Worm (Caenorhabditis elegans) whole organism, midembryonic: Measurements from ENCODE around the gene osta-1.

Experiments used
- T22C8.4 ChIP-seq: fragments of 200-800 bp; sonication (Bioruptor generic); IDR thresholded peaks from 2 replicates; pipeline ENCODE4 v1.3.6; 2022; ENCODE audit warnings: missing genetic modification characterization, missing compliant biosample characterization
- cog-1 ChIP-seq: sonication (generic microtip); optimal IDR thresholded peaks from 2 replicates; lab custom pipeline; 2016; ENCODE audit warnings: missing genetic modification characterization, missing compliant biosample characterization
- flt-1 ChIP-seq: fragments of 200-800 bp; sonication (Bioruptor generic); IDR thresholded peaks from 2 replicates; pipeline ENCODE4 v1.3.6; 2022; ENCODE audit warnings: missing genetic modification characterization, missing compliant biosample characterization
- klf-2 ChIP-seq: fragments of 200-800 bp; sonication (Bioruptor generic); conservative IDR thresholded peaks from 2 replicates; pipeline ENCODE4 v1.3.6; 2022; ENCODE audit warnings: missing genetic modification reagents, missing genetic modification characterization, missing compliant biosample characterization
- med-1 ChIP-seq: sonication (generic microtip); optimal IDR thresholded peaks from 2 replicates; lab custom pipeline; 2017; ENCODE audit warnings: missing genetic modification characterization, mild to moderate bottlenecking, missing compliant biosample characterization, antibody characterized with exemption, missing genetic modification reagents; ENCODE audit not compliant: insufficient read depth
- ref-1 ChIP-seq: fragments of 200-800 bp; sonication (Bioruptor generic); conservative IDR thresholded peaks from 2 replicates; pipeline ENCODE4 v1.3.6; 2022; ENCODE audit warnings: missing genetic modification reagents, missing genetic modification characterization, missing compliant biosample characterization
- tab-1 ChIP-seq: fragments of 200-800 bp; sonication (Bioruptor generic); IDR thresholded peaks from 2 replicates; pipeline ENCODE4 v1.3.6; 2022; ENCODE audit warnings: missing genetic modification characterization, missing compliant biosample characterization
- ztf-23 ChIP-seq: fragments of 200-800 bp; sonication (Bioruptor generic); IDR thresholded peaks from 2 replicates; pipeline ENCODE4 v1.3.6; 2022; ENCODE audit warnings: missing genetic modification reagents, missing genetic modification characterization, missing compliant biosample characterization
- ztf-29 ChIP-seq: fragments of 200-800 bp; sonication (Bioruptor generic); IDR thresholded peaks from 2 replicates; pipeline ENCODE4 v1.3.6; 2022; ENCODE audit warnings: missing genetic modification reagents, missing genetic modification characterization, missing compliant biosample characterization

Gene osta-1

DNA sequence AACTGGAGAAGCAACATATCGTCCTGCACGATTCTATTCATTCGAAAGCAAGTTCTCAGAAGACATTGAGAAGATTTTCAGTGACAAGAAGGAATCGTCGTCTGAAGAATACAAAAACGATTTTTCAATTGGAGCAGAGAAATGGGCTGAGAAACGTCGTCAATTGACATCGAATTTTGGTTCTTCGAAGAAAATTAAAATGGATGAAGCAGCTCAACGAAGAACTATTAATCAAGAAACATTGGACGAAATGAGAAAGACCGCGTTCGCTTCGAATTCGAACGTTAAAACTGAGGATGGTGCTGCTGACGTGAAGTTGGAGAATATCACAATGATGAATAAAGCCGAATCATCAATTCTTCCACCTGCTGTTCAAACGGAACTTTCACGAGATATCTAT, 39.7 kb downstream of the osta-1 start, which contains the start of gene rpt-4:
Gene rpt-4 (minus strand): TSS at position 101 of the 400 bp plus-strand sequence.
- TF ChIP-seq tab-1 (GFP tag; lab: Robert Waterston, UW) (no peak), T22C8.4 (GFP tag; lab: Robert Waterston, UW) (no peak), flt-1 (no peak), ref-1 (GFP tag; lab: Robert Waterston, UW) (no peak), ztf-29 (GFP tag; lab: Robert Waterston, UW) (no peak), cog-1 (tag; lab: Kevin White, UChicago) (no peak), med-1 (no peak), klf-2 (GFP tag; lab: Robert Waterston, UW) (no peak), ztf-23 (GFP tag; lab: Robert Waterston, UW) (no peak)

DNA sequence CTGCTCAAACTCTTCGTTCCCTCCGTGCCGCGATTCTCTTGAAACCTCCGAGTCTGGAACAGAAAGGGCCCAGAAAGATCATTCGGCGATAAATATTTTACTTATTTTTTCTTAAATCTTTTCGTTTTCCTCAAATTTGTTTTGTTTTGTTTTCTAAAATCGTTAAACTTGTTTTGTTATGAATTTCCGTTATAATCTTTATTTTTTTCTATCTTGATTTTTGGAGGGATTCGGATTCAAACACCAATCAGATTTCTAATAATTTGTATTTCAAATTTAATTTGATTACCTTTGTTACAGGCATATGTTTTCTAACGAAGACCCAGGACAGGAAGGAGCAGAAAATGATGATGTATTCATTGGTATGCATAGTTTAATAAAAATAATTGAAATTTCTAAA, 40.8 kb downstream of the osta-1 start, which contains the start of gene C23H3.5:
Gene C23H3.5 (plus strand): TSS at position 301 of the 400 bp plus-strand sequence.
- no peak for TF ChIP-seq klf-2 (GFP tag; lab: Robert Waterston, UW)
- no peak for TF ChIP-seq T22C8.4 (GFP tag; lab: Robert Waterston, UW)
- TF ChIP-seq med-1: no peak
- no peak for TF ChIP-seq tab-1 (GFP tag; lab: Robert Waterston, UW)
- no peak for TF ChIP-seq ztf-23 (GFP tag; lab: Robert Waterston, UW)
- TF ChIP-seq ref-1 (GFP tag; lab: Robert Waterston, UW): no peak
- no peak for TF ChIP-seq flt-1
- TF ChIP-seq ztf-29 (GFP tag; lab: Robert Waterston, UW): no peak
- no peak for TF ChIP-seq cog-1 (tag; lab: Kevin White, UChicago)

DNA sequence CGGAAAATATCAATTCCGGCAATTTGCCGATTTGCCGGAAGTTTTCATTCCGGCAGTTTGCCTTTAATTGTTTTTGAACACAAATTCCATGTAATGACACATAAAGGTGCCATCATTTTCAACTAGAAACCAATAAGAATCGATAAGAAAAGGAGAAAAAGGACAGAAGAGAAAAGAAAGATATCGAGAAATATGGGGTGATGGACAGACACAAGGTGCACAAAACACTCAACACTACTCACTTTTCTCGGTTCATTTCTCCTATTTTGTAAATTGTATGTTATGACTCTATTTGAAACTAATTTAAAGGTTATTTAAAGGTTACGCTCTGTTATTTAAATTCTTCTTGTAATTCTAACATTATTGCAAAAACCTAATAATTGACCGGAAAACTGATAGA, 44.4 kb downstream of the osta-1 start:
- no peak for TF ChIP-seq flt-1
- TF ChIP-seq T22C8.4 (GFP tag; lab: Robert Waterston, UW): no peak
- TF ChIP-seq ref-1 (GFP tag; lab: Robert Waterston, UW): no peak

DNA sequence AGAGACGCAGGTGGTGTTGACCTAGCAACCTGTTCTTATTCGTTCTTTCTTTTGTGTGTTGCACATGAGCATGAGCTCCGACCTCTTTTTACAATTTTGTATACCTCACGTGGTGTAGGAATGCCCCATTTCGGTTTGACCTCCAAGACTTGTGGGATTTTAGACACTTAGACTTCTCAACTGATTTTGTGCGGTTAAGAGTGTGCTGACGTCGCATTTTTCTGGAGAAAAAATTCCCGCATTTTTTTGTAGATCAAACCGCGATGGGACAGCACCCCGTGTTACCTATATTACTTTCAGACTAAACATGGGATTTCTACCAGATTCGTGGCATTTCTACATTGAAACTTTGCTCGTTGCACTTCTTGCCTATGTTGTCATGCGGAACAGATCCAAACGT, 44.9 kb downstream of the osta-1 start, which contains the start of gene sptl-1:
Gene sptl-1 (plus strand): TSS at position 301 of the 400 bp plus-strand sequence.
- no peak for TF ChIP-seq ztf-23 (GFP tag; lab: Robert Waterston, UW)
- TF ChIP-seq ref-1 (GFP tag; lab: Robert Waterston, UW): no peak
- TF ChIP-seq med-1: no peak
- no peak for TF ChIP-seq klf-2 (GFP tag; lab: Robert Waterston, UW)
- no peak for TF ChIP-seq cog-1 (tag; lab: Kevin White, UChicago)
- TF ChIP-seq T22C8.4 (GFP tag; lab: Robert Waterston, UW): no peak
- TF ChIP-seq tab-1 (GFP tag; lab: Robert Waterston, UW): no peak

DNA sequence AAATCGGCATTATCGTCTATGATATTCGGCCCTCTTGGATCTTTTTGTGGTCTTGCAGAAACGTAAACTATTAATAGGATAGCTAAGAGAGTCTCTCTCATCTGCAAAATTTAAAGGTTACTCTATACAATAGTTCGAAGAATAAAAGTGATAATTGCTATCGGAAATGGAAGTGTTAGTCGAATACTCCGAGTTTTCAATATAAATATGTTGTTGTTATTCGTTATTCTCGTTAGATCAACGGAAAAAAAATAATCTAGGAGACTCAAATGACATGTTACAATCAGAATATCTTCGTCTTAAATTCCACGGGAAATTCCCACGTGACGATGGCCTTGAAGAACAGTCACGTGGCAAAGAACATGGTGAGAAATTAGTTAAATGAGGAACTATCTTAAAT, 48.7 kb downstream of the osta-1 start, which contains the start of gene tre-5:
Gene tre-5 (minus strand): TSS at position 101 of the 400 bp plus-strand sequence.
- TF ChIP-seq T22C8.4 (GFP tag; lab: Robert Waterston, UW) (no peak), cog-1 (tag; lab: Kevin White, UChicago) (no peak), ztf-29 (GFP tag; lab: Robert Waterston, UW) (no peak), klf-2 (GFP tag; lab: Robert Waterston, UW) (no peak), ztf-23 (GFP tag; lab: Robert Waterston, UW) (no peak), flt-1 (no peak), med-1 (no peak), ref-1 (GFP tag; lab: Robert Waterston, UW) (no peak), tab-1 (GFP tag; lab: Robert Waterston, UW) (no peak)

DNA sequence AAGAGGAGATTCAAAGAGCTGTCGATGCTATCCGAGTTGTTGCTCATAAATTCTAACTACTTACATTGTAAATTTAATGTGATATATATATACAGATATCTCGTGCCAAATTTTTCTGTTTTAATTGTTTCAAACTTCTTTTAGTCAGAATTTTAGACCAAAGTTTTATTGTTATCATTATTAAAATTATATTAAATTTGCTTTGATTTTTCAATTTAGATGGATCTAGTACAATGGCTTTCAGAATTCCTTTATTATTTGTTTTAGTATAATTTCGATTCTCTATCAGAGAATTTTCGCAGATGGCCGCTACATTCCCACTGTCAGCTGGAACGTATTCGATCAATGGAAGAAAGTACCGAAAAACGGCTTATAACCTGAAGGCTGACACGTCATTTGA, 50.9 kb downstream of the osta-1 start, which contains the start of gene ascc-1:
Gene ascc-1 (plus strand): TSS at position 301 of the 400 bp plus-strand sequence.
- TF ChIP-seq klf-2 (GFP tag; lab: Robert Waterston, UW) (no peak), flt-1 (no peak), cog-1 (tag; lab: Kevin White, UChicago) (no peak), med-1 (no peak), tab-1 (GFP tag; lab: Robert Waterston, UW) (no peak), ztf-29 (GFP tag; lab: Robert Waterston, UW) (no peak), T22C8.4 (GFP tag; lab: Robert Waterston, UW) (no peak), ref-1 (GFP tag; lab: Robert Waterston, UW) (no peak), ztf-23 (GFP tag; lab: Robert Waterston, UW) (no peak)

DNA sequence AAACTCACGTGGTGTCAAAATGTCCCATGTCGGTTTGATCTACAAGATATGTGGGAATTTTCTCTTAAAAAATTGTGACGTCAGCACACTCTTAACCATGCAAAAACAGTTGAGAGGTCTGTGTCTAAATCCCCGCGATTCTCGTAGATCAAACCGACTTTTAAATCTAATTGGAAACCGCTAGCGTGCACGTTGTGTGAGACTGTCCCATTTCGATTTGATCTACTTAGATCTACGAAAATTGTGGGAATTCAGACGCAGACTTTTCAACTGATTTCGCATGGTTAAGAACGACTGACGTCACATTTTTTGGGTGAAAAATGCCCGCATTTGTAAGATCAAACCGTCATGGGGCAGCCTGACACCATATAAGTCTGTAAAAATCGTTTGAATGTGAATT, 51.4 kb downstream of the osta-1 start:
- no peak for TF ChIP-seq klf-2 (GFP tag; lab: Robert Waterston, UW)
- no peak for TF ChIP-seq cog-1 (tag; lab: Kevin White, UChicago)
- no peak for TF ChIP-seq flt-1
- TF ChIP-seq tab-1 (GFP tag; lab: Robert Waterston, UW): no peak
- no peak for TF ChIP-seq T22C8.4 (GFP tag; lab: Robert Waterston, UW)
- no peak for TF ChIP-seq ztf-29 (GFP tag; lab: Robert Waterston, UW)
- no peak for TF ChIP-seq ref-1 (GFP tag; lab: Robert Waterston, UW)
- no peak for TF ChIP-seq ztf-23 (GFP tag; lab: Robert Waterston, UW)
- TF ChIP-seq med-1: no peak
